Worm (Caenorhabditis elegans) whole organism, L1 larva: Measurements from ENCODE around the gene K08C7.7.

ENCODE experiments used
- mab-9 ChIP-seq: fragments of 200-800 bp; sonication (Bioruptor generic); IDR thresholded peaks from 2 replicates; pipeline ENCODE4 v1.3.6; 2022; ENCODE audit warnings: missing genetic modification reagents, missing genetic modification characterization, missing compliant biosample characterization
- nhr-12 ChIP-seq: sonication (generic microtip); optimal IDR thresholded peaks from 2 replicates; lab custom pipeline; 2017; ENCODE audit warnings: missing biosample characterization, missing genetic modification characterization

DNA sequence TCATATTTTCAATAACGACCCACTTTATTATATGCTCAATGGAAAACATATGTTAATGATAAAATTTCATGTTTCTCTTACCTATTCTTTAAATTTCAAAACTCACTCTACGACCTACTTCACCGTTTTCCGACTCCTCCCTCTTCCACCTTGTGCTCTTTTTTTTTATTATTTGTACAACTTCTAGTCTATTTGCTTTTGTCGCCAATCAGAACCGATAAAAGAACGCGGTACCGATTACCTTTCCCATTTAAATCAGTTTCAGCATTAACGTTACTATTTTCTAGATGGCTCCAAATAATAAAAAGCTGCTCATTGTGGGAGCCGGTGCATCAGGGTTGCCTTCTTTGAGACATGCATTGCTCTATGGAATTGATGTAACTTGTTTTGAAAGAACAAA lies 2.5 kb upstream of the K08C7.7 start, which contains the start of gene fmo-1:
- TF ChIP-seq nhr-12 (tag; lab: Kevin White, UChicago): no peak
- TF ChIP-seq mab-9 (GFP tag; lab: Robert Waterston, UW): no peak
